Fruit fly (Drosophila melanogaster): Measurements from ENCODE around the gene CG11837.

Gene CG11837

dm6 chr3R:29088938-29089661, 39.8 kb downstream of the CG11837 start (continued):
- TF ChIP-seq eve (GFP tag; optimal IDR thresholded peaks at IDR 0.05) = no peak
- peak; percentile 47 for TF ChIP-seq CG15514 (GFP tag; optimal IDR thresholded peaks at IDR 0.05)
- TF ChIP-seq CG13775 (GFP tag; optimal IDR thresholded peaks at IDR 0.05) = peak; percentile 65
- no peak for TF ChIP-seq CG6272 (GFP tag; IDR thresholded peaks at IDR 0.05)
- TF ChIP-seq Bgb (GFP tag; IDR thresholded peaks at IDR 0.05; ENCODE audit: partially characterized antibody) = no peak
- peak; percentile 63 for TF ChIP-seq Rfx (GFP tag; IDR thresholded peaks at IDR 0.05)
- no peak for TF ChIP-seq B-H2 (GFP tag; optimal IDR thresholded peaks at IDR 0.05)
- peak; percentile 47; the same call in 1 of the 2 replicates for TF ChIP-seq CG14667 (GFP tag; IDR thresholded peaks at IDR 0.05)
- peak; percentile 86 for TF ChIP-seq CG2678 (tag; optimal IDR thresholded peaks at IDR 0.05)
- peak; percentile 51; the same call in 1 of the 2 replicates for TF ChIP-seq CG7372 (GFP tag; IDR thresholded peaks at IDR 0.05)
- TF ChIP-seq oc (tag; optimal IDR thresholded peaks at IDR 0.05) = peak; percentile 28
- TF ChIP-seq maf-S (GFP tag; optimal IDR thresholded peaks at IDR 0.05) = peak; percentile 66
- no peak for TF ChIP-seq bowl (GFP tag; IDR thresholded peaks at IDR 0.05)
- TF ChIP-seq Hr51 (GFP tag; optimal IDR thresholded peaks at IDR 0.05) = peak in 1 of 2 experiments; percentile 84
- TF ChIP-seq CG12391 (tag; optimal IDR thresholded peaks at IDR 0.05) = peak; percentile 82
- peak; percentile 52 for TF ChIP-seq shn (GFP tag; optimal IDR thresholded peaks at IDR 0.05)
- TF ChIP-seq zfh2 (GFP tag; optimal IDR thresholded peaks at IDR 0.05) = peak; percentile 5
- TF ChIP-seq slp2 (GFP tag; optimal IDR thresholded peaks at IDR 0.05) = peak; percentile 37
- TF ChIP-seq CG4617 (GFP tag; optimal IDR thresholded peaks at IDR 0.05; ENCODE audit: borderline replicate concordance) = no peak
- TF ChIP-seq CG8290 (GFP tag; optimal IDR thresholded peaks at IDR 0.05) = no peak
- peak in 1 of 2 experiments; percentile 33 for TF ChIP-seq CG8290 (tag; optimal IDR thresholded peaks at IDR 0.05)
- TF ChIP-seq klu (GFP tag; IDR thresholded peaks at IDR 0.05) = 0 out of 2 replicates have a peak, but pooled peaks have one; percentile 47
- TF ChIP-seq CG14014 (GFP tag; IDR thresholded peaks at IDR 0.05) = 0 out of 2 replicates have a peak, but pooled peaks have one; percentile 17
- TF ChIP-seq CG11723 (GFP tag; optimal IDR thresholded peaks at IDR 0.05) = peak; percentile 56
- peak; percentile 70 for TF ChIP-seq PHDP (tag; optimal IDR thresholded peaks at IDR 0.05)
- TF ChIP-seq CG10431 (GFP tag; optimal IDR thresholded peaks at IDR 0.05) = peak; percentile 2
- TF ChIP-seq CG12236 (GFP tag; optimal IDR thresholded peaks at IDR 0.05) = peak; percentile 27
- no peak for TF ChIP-seq emc (GFP tag; optimal IDR thresholded peaks at IDR 0.05)
- peak; percentile 33 for TF ChIP-seq CG10274 (GFP tag; optimal IDR thresholded peaks at IDR 0.05)
- TF ChIP-seq lab (GFP tag; optimal IDR thresholded peaks at IDR 0.05) = peak; percentile 78
- peak; percentile 79 for TF ChIP-seq Asciz (GFP tag; optimal IDR thresholded peaks at IDR 0.05)
- peak; percentile 52; the same call in 1 of the 2 replicates for TF ChIP-seq ara (GFP tag; IDR thresholded peaks at IDR 0.05)
- TF ChIP-seq CG12104 (GFP tag; optimal IDR thresholded peaks at IDR 0.05) = peak; percentile 54
- no peak for TF ChIP-seq Dfd (GFP tag; optimal IDR thresholded peaks at IDR 0.05)
- peak; percentile 74 for TF ChIP-seq CoRest (tag; optimal IDR thresholded peaks at IDR 0.05)
- no peak for TF ChIP-seq dati (GFP tag; IDR thresholded peaks at IDR 0.05)
- TF ChIP-seq lmd (GFP tag; IDR thresholded peaks at IDR 0.05) = peak; percentile 77
- TF ChIP-seq CG9609 (GFP tag; optimal IDR thresholded peaks at IDR 0.05) = no peak
- no peak for TF ChIP-seq CG10565 (GFP tag; optimal IDR thresholded peaks at IDR 0.05)
- peak; percentile 54 for TF ChIP-seq caup (GFP tag; optimal IDR thresholded peaks at IDR 0.05; ENCODE audit: severe bottlenecking)
- peak; percentile 5 for TF ChIP-seq MTF-1 (GFP tag; optimal IDR thresholded peaks at IDR 0.05; ENCODE audit: borderline replicate concordance)
- TF ChIP-seq ftz-f1 (GFP tag; optimal IDR thresholded peaks at IDR 0.05) = no peak
- no peak for TF ChIP-seq ro (GFP tag; IDR thresholded peaks at IDR 0.05)
- TF ChIP-seq dpn (GFP tag; optimal IDR thresholded peaks at IDR 0.05) = peak; percentile 61 to 63
- no peak for TF ChIP-seq schlank (tag; optimal IDR thresholded peaks at IDR 0.05)
- peak; percentile 55 for TF ChIP-seq CG17385 (GFP tag; optimal IDR thresholded peaks at IDR 0.05)
- peak; percentile 44 for TF ChIP-seq Dek (tag; optimal IDR thresholded peaks at IDR 0.05)
- no peak for TF ChIP-seq bigmax (GFP tag; optimal IDR thresholded peaks at IDR 0.05)
- 0 out of 2 replicates have a peak, but pooled peaks have one; percentile 30 for TF ChIP-seq CG5953 (GFP tag; IDR thresholded peaks at IDR 0.05)

Data from whole organism, embryonic.